Fruit fly (Drosophila melanogaster) whole organism: ENCODE measurements around the gene CG9458.

Source experiments
- CG8478 ChIP-seq: fragments of >200 bp; optimal IDR thresholded peaks from 2 replicates; lab custom pipeline; 2018; ENCODE audit warnings: inconsistent platforms
- Dll ChIP-seq: fragments of >200 bp; optimal IDR thresholded peaks from 2 replicates; lab custom pipeline; 2017
- EcR ChIP-seq, 2 experiments: fragments of >200 bp; optimal IDR thresholded peaks; 2 replicates each; lab custom pipeline; 2017; ENCODE audit warnings: missing biosample characterization in 2 of 2, missing genetic modification characterization in 2 of 2, missing genetic modification reagents in 2 of 2
- pan ChIP-seq: fragments of >200 bp; optimal IDR thresholded peaks from 2 replicates; lab custom pipeline; 2017
- psq ChIP-seq: fragments of >200 bp; optimal IDR thresholded peaks from 2 replicates; lab custom pipeline; 2017
- usp ChIP-seq: fragments of >200 bp; optimal IDR thresholded peaks from 2 replicates; lab custom pipeline; 2017; ENCODE audit warnings: missing biosample characterization, missing genetic modification characterization, mixed read lengths

- TF ChIP-seq Dll (lab: Kevin White, UChicago) (no peak), psq (lab: Kevin White, UChicago) (no peak), CG8478 (no peak), usp (no peak), pan (no peak), EcR (GFP tag; optimal IDR thresholded peaks at IDR 0.05; lab: Kevin White, UChicago) (no peak)
Measured at dm6 chr3R:9813861-9814260, 5.8 kb downstream of the CG9458 start, which contains the start of gene eloF.
